Worm (Caenorhabditis elegans) whole organism, L4 larva: ENCODE measurements around the gene C34D10.5.
A peak's percentile ranks its signal among the peaks of the same experiment; 100 is the strongest.

ENCODE experiments used
- D1046.2 ChIP-seq: fragments of 200-800 bp; sonication (Bioruptor generic); IDR thresholded peaks from 2 replicates; pipeline ENCODE4 v1.3.6; 2022; ENCODE audit warnings: missing genetic modification characterization, missing compliant biosample characterization
- F10B5.3 ChIP-seq: sonication (generic microtip); optimal IDR thresholded peaks from 2 replicates; lab custom pipeline; 2016; ENCODE audit warnings: mild to moderate bottlenecking, missing genetic modification characterization, missing compliant biosample characterization
- F26F4.8 ChIP-seq: fragments of 200-800 bp; sonication (Bioruptor generic); conservative IDR thresholded peaks from 2 replicates; pipeline ENCODE4 v1.3.6; 2022; ENCODE audit warnings: missing genetic modification characterization, missing compliant biosample characterization
- F44E2.7 ChIP-seq: fragments of 200-800 bp; sonication (Bioruptor generic); IDR thresholded peaks from 2 replicates; pipeline ENCODE4 v2.1.2; 2022; ENCODE audit warnings: missing genetic modification characterization, missing compliant biosample characterization
- F49E8.2 ChIP-seq: sonication (generic microtip); optimal IDR thresholded peaks from 2 replicates; lab custom pipeline; 2016; ENCODE audit warnings: missing compliant biosample characterization, mild to moderate bottlenecking, missing genetic modification characterization, borderline replicate concordance
- T20F7.1 ChIP-seq: fragments of 200-800 bp; sonication (Bioruptor generic); optimal IDR thresholded peaks from 2 replicates; lab custom pipeline; 2018; ENCODE audit warnings: mild to moderate bottlenecking, missing genetic modification characterization, missing compliant biosample characterization
- Y105C5A.15 ChIP-seq: fragments of 200-800 bp; sonication (Bioruptor generic); IDR thresholded peaks from 2 replicates; pipeline ENCODE4 v1.3.6; 2022; ENCODE audit warnings: missing genetic modification characterization, missing compliant biosample characterization
- Y5F2A.4 ChIP-seq: fragments of 200-800 bp; sonication (Bioruptor generic); optimal IDR thresholded peaks from 2 replicates; lab custom pipeline; 2018; ENCODE audit warnings: mild to moderate bottlenecking, missing genetic modification characterization, missing compliant biosample characterization
- aha-1 ChIP-seq: fragments of 150-350 bp; peaks from one replicate; lab custom pipeline; 2014; ENCODE audit warnings: missing biosample characterization, missing genetic modification characterization
- aly-2 ChIP-seq: sonication (generic microtip); optimal IDR thresholded peaks from 2 replicates; lab custom pipeline; 2018; ENCODE audit warnings: missing biosample characterization, missing genetic modification characterization
- ama-1 ChIP-seq: fragments of 150-350 bp; optimal IDR thresholded peaks from 2 replicates; lab custom pipeline; 2014; ENCODE audit warnings: inconsistent platforms, mixed read lengths
- ceh-20 ChIP-seq: fragments of 200-800 bp; sonication (Bioruptor generic); IDR thresholded peaks from 2 replicates; pipeline ENCODE4 v1.3.6; 2022; ENCODE audit warnings: missing genetic modification reagents, missing genetic modification characterization, missing compliant biosample characterization
- ceh-28 ChIP-seq: fragments of 150-350 bp; optimal IDR thresholded peaks from 2 replicates; lab custom pipeline; 2014; ENCODE audit warnings: missing biosample characterization, missing genetic modification reagents, missing genetic modification characterization
- ceh-32 ChIP-seq: sonication (generic microtip); optimal IDR thresholded peaks from 2 replicates; lab custom pipeline; 2016; ENCODE audit warnings: mild to moderate bottlenecking, missing genetic modification characterization, missing compliant biosample characterization; ENCODE audit not compliant: poor library complexity
- cey-2 ChIP-seq: sonication (generic microtip); optimal IDR thresholded peaks from 3 replicates; lab custom pipeline; 2017; ENCODE audit warnings: missing genetic modification characterization, mild to moderate bottlenecking, missing compliant biosample characterization, antibody characterized with exemption, borderline replicate concordance; ENCODE audit not compliant: insufficient read depth
- ctbp-1 ChIP-seq: fragments of 200-800 bp; sonication (Bioruptor generic); IDR thresholded peaks from 2 replicates; pipeline ENCODE4 v1.3.6; 2022; ENCODE audit warnings: missing genetic modification reagents, missing genetic modification characterization, missing compliant biosample characterization
- daf-19 ChIP-seq: fragments of 200-800 bp; sonication (Bioruptor generic); conservative IDR thresholded peaks from 2 replicates; pipeline ENCODE4 v1.3.6; 2022; ENCODE audit warnings: missing genetic modification characterization, missing compliant biosample characterization
- dmd-6 ChIP-seq: fragments of 200-800 bp; sonication (Bioruptor generic); IDR thresholded peaks from 2 replicates; pipeline ENCODE4 v1.3.6; 2022; ENCODE audit warnings: missing genetic modification reagents, missing genetic modification characterization, missing compliant biosample characterization
- dmd-9 ChIP-seq: fragments of 200-800 bp; sonication (Bioruptor generic); IDR thresholded peaks from 2 replicates; pipeline ENCODE4 v1.3.6; 2022; ENCODE audit warnings: missing genetic modification reagents, missing genetic modification characterization, missing compliant biosample characterization
- egl-27 ChIP-seq: sonication (generic microtip); optimal IDR thresholded peaks from 3 replicates; lab custom pipeline; 2017; ENCODE audit warnings: missing biosample characterization, missing genetic modification reagents, missing genetic modification characterization
- fos-1 ChIP-seq: fragments of 150-350 bp; optimal IDR thresholded peaks from 2 replicates; lab custom pipeline; 2014; ENCODE audit warnings: missing biosample characterization, missing genetic modification characterization
- gei-8 ChIP-seq: fragments of 200-800 bp; sonication (Bioruptor generic); optimal IDR thresholded peaks from 2 replicates; lab custom pipeline; 2018; ENCODE audit warnings: mild to moderate bottlenecking, missing genetic modification characterization, missing compliant biosample characterization
- hlh-11 ChIP-seq: fragments of 200-800 bp; sonication (Bioruptor generic); optimal IDR thresholded peaks from 2 replicates; lab custom pipeline; 2018; ENCODE audit warnings: mild to moderate bottlenecking, missing genetic modification characterization, missing compliant biosample characterization
- hlh-30 ChIP-seq: sonication (generic microtip); optimal IDR thresholded peaks from 2 replicates; lab custom pipeline; 2017; ENCODE audit warnings: antibody characterized with exemption, mild to moderate bottlenecking, missing genetic modification characterization, missing compliant biosample characterization; ENCODE audit not compliant: insufficient read depth
- hmg-1.1 ChIP-seq: fragments of 200-800 bp; sonication (Bioruptor generic); IDR thresholded peaks from 2 replicates; pipeline ENCODE4 v1.3.6; 2022; ENCODE audit warnings: missing genetic modification reagents, missing genetic modification characterization, missing compliant biosample characterization
- lin-1 ChIP-seq: fragments of 200-800 bp; sonication (Bioruptor generic); IDR thresholded peaks from 2 replicates; pipeline ENCODE4 v1.3.6; 2022; ENCODE audit warnings: missing genetic modification reagents, missing genetic modification characterization, missing compliant biosample characterization
- lin-13 ChIP-seq: fragments of 150-350 bp; optimal IDR thresholded peaks from 2 replicates; lab custom pipeline; 2014; ENCODE audit warnings: missing biosample characterization, missing genetic modification reagents, missing genetic modification characterization
- lir-3 ChIP-seq: sonication (generic microtip); optimal IDR thresholded peaks from 2 replicates; lab custom pipeline; 2016; ENCODE audit warnings: mild to moderate bottlenecking, missing genetic modification characterization, missing compliant biosample characterization
- madf-9 ChIP-seq: fragments of 200-800 bp; sonication (Bioruptor generic); conservative IDR thresholded peaks from 2 replicates; pipeline ENCODE4 v1.3.6; 2022; ENCODE audit warnings: missing genetic modification reagents, missing genetic modification characterization, missing compliant biosample characterization
- mdl-1 ChIP-seq, 2 experiments: fragments of 150-350 bp in 1 of 2; sonication (generic microtip) in 1 of 2; optimal IDR thresholded peaks; 2 replicates each; lab custom pipeline; 2014 to 2017; ENCODE audit warnings: missing biosample characterization in 2 of 2, missing genetic modification characterization in 2 of 2
- mxl-3 ChIP-seq: fragments of 200-800 bp; sonication (Bioruptor generic); optimal IDR thresholded peaks from 2 replicates; lab custom pipeline; 2018; ENCODE audit warnings: mild to moderate bottlenecking, missing genetic modification characterization, missing compliant biosample characterization
- nhr-10 ChIP-seq: fragments of 150-350 bp; optimal IDR thresholded peaks from 2 replicates; lab custom pipeline; 2014; ENCODE audit warnings: missing biosample characterization, missing genetic modification characterization
- nhr-102 ChIP-seq: sonication (generic microtip); optimal IDR thresholded peaks from 2 replicates; lab custom pipeline; 2016; ENCODE audit warnings: mild to moderate bottlenecking, missing genetic modification characterization, moderate library complexity, missing compliant biosample characterization
- nhr-111 ChIP-seq: fragments of 200-800 bp; sonication (Bioruptor generic); optimal IDR thresholded peaks from 2 replicates; lab custom pipeline; 2018; ENCODE audit warnings: mild to moderate bottlenecking, missing genetic modification characterization, missing compliant biosample characterization
- nhr-237 ChIP-seq: sonication (generic microtip); optimal IDR thresholded peaks from 2 replicates; lab custom pipeline; 2017; ENCODE audit warnings: missing biosample characterization, missing genetic modification characterization
- nhr-25 ChIP-seq: sonication (generic microtip); optimal IDR thresholded peaks from 2 replicates; lab custom pipeline; 2017; ENCODE audit warnings: missing genetic modification characterization, mild to moderate bottlenecking, missing compliant biosample characterization, antibody characterized with exemption, moderate library complexity, borderline replicate concordance; ENCODE audit not compliant: insufficient read depth
- nhr-28 ChIP-seq: fragments of 150-350 bp; optimal IDR thresholded peaks from 2 replicates; lab custom pipeline; 2014; ENCODE audit warnings: missing biosample characterization, missing genetic modification characterization
- pqm-1 ChIP-seq: sonication (generic microtip); optimal IDR thresholded peaks from 2 replicates; lab custom pipeline; 2017; ENCODE audit warnings: missing biosample characterization, missing genetic modification characterization
- set-16 ChIP-seq: fragments of 200-800 bp; sonication (Bioruptor generic); IDR thresholded peaks from 2 replicates; pipeline ENCODE4 v1.3.6; 2022; ENCODE audit warnings: missing genetic modification reagents, missing genetic modification characterization, missing compliant biosample characterization
- snpc-1.2 ChIP-seq: fragments of 200-800 bp; sonication (Bioruptor generic); IDR thresholded peaks from 2 replicates; pipeline ENCODE4 v1.3.6; 2022; ENCODE audit warnings: missing genetic modification reagents, missing genetic modification characterization, missing compliant biosample characterization
- snpc-4 ChIP-seq: fragments of 150-350 bp; optimal IDR thresholded peaks from 2 replicates; lab custom pipeline; 2014; ENCODE audit warnings: missing biosample characterization, missing genetic modification characterization
- spr-1 ChIP-seq: sonication (generic microtip); optimal IDR thresholded peaks from 2 replicates; lab custom pipeline; 2016; ENCODE audit warnings: mild to moderate bottlenecking, missing genetic modification characterization, missing compliant biosample characterization
- tag-97 ChIP-seq: fragments of 200-800 bp; sonication (Bioruptor generic); IDR thresholded peaks from 2 replicates; pipeline ENCODE4 v1.3.6; 2022; ENCODE audit warnings: missing genetic modification characterization, missing compliant biosample characterization
- unc-130 ChIP-seq: sonication (generic microtip); optimal IDR thresholded peaks from 2 replicates; lab custom pipeline; 2016; ENCODE audit warnings: missing genetic modification reagents, missing genetic modification characterization, missing compliant biosample characterization
- vab-7 ChIP-seq: fragments of 200-800 bp; sonication (Bioruptor generic); IDR thresholded peaks from 2 replicates; pipeline ENCODE4 v1.3.6; 2022; ENCODE audit warnings: missing genetic modification reagents, missing genetic modification characterization, missing compliant biosample characterization
- ztf-7 ChIP-seq: fragments of 150-350 bp; optimal IDR thresholded peaks from 2 replicates; lab custom pipeline; 2014; ENCODE audit warnings: missing biosample characterization, missing genetic modification characterization

Gene C34D10.5

ce11 chrX:8022728-8023127 lies 4.9 kb downstream of the C34D10.5 start (continued):
- no peak for TF ChIP-seq ztf-7 (tag; lab: Kevin White, UChicago)
- no peak for TF ChIP-seq aly-2
- TF ChIP-seq set-16 = no peak
- no peak for TF ChIP-seq fos-1 (tag; lab: Kevin White, UChicago)
- TF ChIP-seq snpc-4 (tag; lab: Kevin White, UChicago) = no peak
- no peak for TF ChIP-seq madf-9 (GFP tag; lab: Robert Waterston, UW)
- TF ChIP-seq lin-1 (GFP tag; lab: Robert Waterston, UW) = peak; percentile 44; the same call in 1 of the 2 replicates
- peak in 1 of 2 experiments; percentile 75 for TF ChIP-seq mdl-1 (tag; optimal IDR thresholded peaks at IDR 0.05; lab: Kevin White, UChicago)
- no peak for TF ChIP-seq F44E2.7 (GFP tag; lab: Robert Waterston, UW)
- TF ChIP-seq egl-27 (tag; lab: Kevin White, UChicago) = no peak
- no peak for TF ChIP-seq Y5F2A.4 (GFP tag; lab: Kevin White, UChicago)
- no peak for TF ChIP-seq nhr-111 (GFP tag; lab: Kevin White, UChicago)
- peak; percentile 48 for TF ChIP-seq mxl-3 (GFP tag; lab: Kevin White, UChicago)
- TF ChIP-seq nhr-237 (tag; lab: Kevin White, UChicago) = no peak
- no peak for TF ChIP-seq F26F4.8
- TF ChIP-seq dmd-9 (GFP tag; lab: Robert Waterston, UW) = no peak
- TF ChIP-seq cey-2 (tag; lab: Kevin White, UChicago) = no peak
- TF ChIP-seq snpc-1.2 (GFP tag; lab: Robert Waterston, UW) = no peak
- TF ChIP-seq ceh-32 (tag; lab: Kevin White, UChicago) = no peak
- TF ChIP-seq Y105C5A.15 = no peak
- TF ChIP-seq F49E8.2 (tag; lab: Kevin White, UChicago) = no peak
- TF ChIP-seq aha-1 (tag; lab: Kevin White, UChicago) = no peak
- TF ChIP-seq nhr-10 (tag; lab: Kevin White, UChicago) = no peak
- TF ChIP-seq T20F7.1 (GFP tag; lab: Kevin White, UChicago) = no peak
- no peak for TF ChIP-seq daf-19
- no peak for TF ChIP-seq ceh-28 (tag; lab: Kevin White, UChicago)
- TF ChIP-seq spr-1 = no peak
- TF ChIP-seq pqm-1 (tag; lab: Kevin White, UChicago) = peak; percentile 63
- TF ChIP-seq hmg-1.1 (GFP tag; lab: Robert Waterston, UW) = no peak
- TF ChIP-seq dmd-6 (GFP tag; lab: Robert Waterston, UW) = peak; percentile 79
- peak; percentile 56 for TF ChIP-seq nhr-28 (tag; lab: Kevin White, UChicago)
- TF ChIP-seq hlh-30 (tag; lab: Kevin White, UChicago) = peak; percentile 52
- no peak for TF ChIP-seq gei-8 (GFP tag; lab: Kevin White, UChicago)
- no peak for TF ChIP-seq ctbp-1 (GFP tag; lab: Robert Waterston, UW)
- TF ChIP-seq nhr-102 (tag; lab: Kevin White, UChicago) = peak; percentile 10
- TF ChIP-seq lin-13 (GFP tag; lab: Kevin White, UChicago) = no peak
- TF ChIP-seq ceh-20 (GFP tag; lab: Robert Waterston, UW) = no peak
- TF ChIP-seq tag-97 = no peak
- no peak for TF ChIP-seq lir-3 (tag; lab: Kevin White, UChicago)
- no peak for TF ChIP-seq unc-130
- no peak for TF ChIP-seq D1046.2
- TF ChIP-seq ama-1 (lab: Kevin White, UChicago) = no peak
- TF ChIP-seq hlh-11 = peak; percentile 86
- TF ChIP-seq F10B5.3 (tag; lab: Kevin White, UChicago) = no peak
- TF ChIP-seq vab-7 (GFP tag; lab: Robert Waterston, UW) = no peak
- TF ChIP-seq nhr-25 (tag; lab: Kevin White, UChicago) = no peak
- TF ChIP-seq, all 104 proteins: peak for 21
